Worm (Caenorhabditis elegans) whole organism, L4/young adult: Measurements from ENCODE around the gene rmd-1.

Experiments
- W03F9.2 ChIP-seq: fragments of 150-350 bp; optimal IDR thresholded peaks from 2 replicates; lab custom pipeline; 2014; ENCODE audit warnings: missing biosample characterization, missing genetic modification characterization
- him-1 ChIP-seq: sonication (generic microtip); optimal IDR thresholded peaks from 2 replicates; lab custom pipeline; 2016; ENCODE audit warnings: missing genotype, missing genetic modification reagents, missing genetic modification characterization, missing compliant biosample characterization

DNA sequence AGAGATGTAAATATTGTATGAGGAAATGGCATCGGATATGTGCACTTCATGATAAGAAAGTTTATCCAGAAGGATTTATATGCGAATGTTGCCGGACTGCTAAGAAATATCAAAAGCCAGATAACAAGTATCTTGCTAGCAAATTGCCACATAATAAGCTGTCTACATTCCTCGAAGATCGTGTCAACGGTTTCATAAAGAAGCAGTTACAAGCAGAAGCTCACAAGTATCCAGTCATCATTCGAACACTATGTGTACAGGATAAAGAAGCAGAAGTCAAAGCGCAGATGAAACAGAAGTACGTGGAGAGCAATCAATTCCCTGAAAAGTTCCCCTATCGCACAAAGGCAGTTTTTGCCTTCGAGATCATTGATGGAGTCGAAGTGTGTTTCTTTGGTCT is 11.7 kb downstream of the rmd-1 start:
- TF ChIP-seq him-1 (tag; lab: Kevin White, UChicago) (no peak), W03F9.2 (no peak)
